Fruit fly (Drosophila melanogaster) whole organism, adult: ENCODE data around the gene CG13000.

Experiments used
- CG11617 ChIP-seq: fragments of 200-800 bp; sonication (Bioruptor generic); optimal IDR thresholded peaks from 2 replicates; lab custom pipeline; 2017; ENCODE audit warnings: mild to moderate bottlenecking, missing biosample characterization, missing genetic modification reagents, missing genetic modification characterization
- CG12768 ChIP-seq: fragments of 200-800 bp; sonication (Bioruptor generic); optimal IDR thresholded peaks from 2 replicates; lab custom pipeline; 2017; ENCODE audit warnings: missing biosample characterization, missing genetic modification characterization, mild to moderate bottlenecking, moderate library complexity, missing genetic modification reagents
- CG14711 ChIP-seq: fragments of 200-800 bp; sonication (Bioruptor generic); optimal IDR thresholded peaks from 2 replicates; lab custom pipeline; 2018; ENCODE audit warnings: missing biosample characterization, mild to moderate bottlenecking, missing genetic modification characterization, moderate library complexity
- CG1620 ChIP-seq: fragments of 200-800 bp; sonication (Bioruptor generic); optimal IDR thresholded peaks from 2 replicates; lab custom pipeline; 2016; ENCODE audit warnings: missing biosample characterization, missing genetic modification characterization
- CG5204 ChIP-seq: fragments of 200-800 bp; sonication (Bioruptor generic); optimal IDR thresholded peaks from 2 replicates; lab custom pipeline; 2016; ENCODE audit warnings: missing biosample characterization, missing genetic modification characterization
- CG7101 ChIP-seq: fragments of 200-800 bp; sonication (Bioruptor generic); optimal IDR thresholded peaks from 2 replicates; lab custom pipeline; 2018; ENCODE audit warnings: missing biosample characterization, mild to moderate bottlenecking, missing genetic modification characterization, moderate library complexity
- Clk ChIP-seq: fragments of 200-800 bp; sonication (Bioruptor generic); optimal IDR thresholded peaks from 2 replicates; lab custom pipeline; 2017; ENCODE audit warnings: missing biosample characterization, missing genetic modification characterization
- Crg-1 ChIP-seq: fragments of 200-800 bp; sonication (Bioruptor generic); optimal IDR thresholded peaks from 2 replicates; lab custom pipeline; 2016; ENCODE audit warnings: missing biosample characterization, missing genetic modification characterization
- cic ChIP-seq: fragments of 200-800 bp; sonication (Bioruptor generic); optimal IDR thresholded peaks from 2 replicates; lab custom pipeline; 2017; ENCODE audit warnings: missing biosample characterization, mild to moderate bottlenecking, missing genetic modification characterization, moderate library complexity
- cnc ChIP-seq, 2 experiments: fragments of >200 bp; optimal IDR thresholded peaks; 2 replicates each; lab custom pipeline; 2017
- kay ChIP-seq: fragments of 200-800 bp; sonication (Bioruptor generic); peaks from one replicate; lab custom pipeline; 2016; ENCODE audit warnings: missing biosample characterization, missing genetic modification characterization, borderline replicate concordance
- ovo ChIP-seq: fragments of 200-800 bp; sonication (Bioruptor generic); optimal IDR thresholded peaks from 2 replicates; lab custom pipeline; 2016; ENCODE audit warnings: missing biosample characterization, missing genetic modification characterization
- tj ChIP-seq: fragments of 200-800 bp; sonication (Bioruptor generic); optimal IDR thresholded peaks from 3 replicates; lab custom pipeline; 2017; ENCODE audit warnings: missing biosample characterization, mild to moderate bottlenecking, missing genetic modification characterization, moderate library complexity
- toe ChIP-seq: fragments of 200-800 bp; sonication (Bioruptor generic); optimal IDR thresholded peaks from 2 replicates; lab custom pipeline; 2016; ENCODE audit warnings: missing biosample characterization, missing genetic modification characterization

DNA sequence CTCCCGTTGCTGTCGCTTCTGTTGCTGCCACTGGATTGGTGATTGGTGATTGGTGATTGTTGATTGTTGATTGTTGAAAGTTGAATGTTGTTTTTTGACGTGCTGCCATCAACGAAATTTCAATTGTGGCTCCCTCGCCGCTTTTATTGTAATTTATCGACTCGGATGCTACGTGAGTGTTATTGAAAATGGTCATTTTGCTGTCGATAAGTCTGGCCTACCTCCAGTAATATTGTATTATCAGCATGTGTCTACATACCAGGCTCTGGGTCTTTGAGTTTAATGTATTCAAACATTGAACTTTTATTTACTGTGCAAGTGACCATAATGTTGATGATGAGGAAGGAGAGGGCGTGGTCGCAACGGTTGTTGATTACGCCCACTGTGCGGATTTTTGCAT is 45.8 kb downstream of the CG13000 start:
- TF ChIP-seq kay (no peak), Crg-1 (no peak), CG5204 (GFP tag; lab: Kevin White, UChicago) (no peak), CG7101 (tag; lab: Kevin White, UChicago) (no peak), cnc (optimal IDR thresholded peaks at IDR 0.05; lab: Kevin White, UChicago) (no peak), tj (no peak), ovo (GFP tag; lab: Kevin White, UChicago) (no peak), CG1620 (no peak), CG14711 (tag; lab: Kevin White, UChicago) (no peak), CG12768 (no peak), CG11617 (GFP tag; lab: Kevin White, UChicago) (no peak), cic (GFP tag; lab: Kevin White, UChicago) (no peak), Clk (GFP tag; lab: Kevin White, UChicago) (no peak), toe (GFP tag; lab: Kevin White, UChicago) (no peak)
